Fruit fly (Drosophila melanogaster): ENCODE measurements around the gene SA2.

The SA2 gene

dm6 chr3L:1437772-1438171 is at the start of gene SA2:
Gene SA2 (minus strand): TSS chr3L:1437872.
- no peak for TF ChIP-seq CG17801 (GFP tag; optimal IDR thresholded peaks at IDR 0.05; ENCODE audit: partially characterized antibody)

- no peak for TF ChIP-seq CG17801 (GFP tag; optimal IDR thresholded peaks at IDR 0.05; ENCODE audit: partially characterized antibody)
These were observed 47.1 kb upstream of the SA2 start for dm6 chr3L:1484747-1485146.

- peak; percentile 64 for TF ChIP-seq CG17801 (GFP tag; optimal IDR thresholded peaks at IDR 0.05; ENCODE audit: partially characterized antibody)
These were observed 41.5 kb upstream of the SA2 start for dm6 chr3L:1478998-1479680.

dm6 chr3L:1477319-1477718 is 39.6 kb upstream of the SA2 start, which contains the start of gene robl62A:
Gene robl62A (plus strand): TSS chr3L:1477619.
- TF ChIP-seq CG17801 (GFP tag; optimal IDR thresholded peaks at IDR 0.05; ENCODE audit: partially characterized antibody), result no peak

- no peak for TF ChIP-seq CG17801 (GFP tag; optimal IDR thresholded peaks at IDR 0.05; ENCODE audit: partially characterized antibody)
These were observed 37.5 kb upstream of the SA2 start, which contains the start of gene Ptp61F for dm6 chr3L:1475157-1475556. Gene Ptp61F (minus strand): TSS chr3L:1475257.

- TF ChIP-seq CG17801 (GFP tag; optimal IDR thresholded peaks at IDR 0.05; ENCODE audit: partially characterized antibody), result no peak
These were observed 34.3 kb upstream of the SA2 start, which contains the start of gene Naa30B for dm6 chr3L:1471960-1472359. Gene Naa30B (minus strand): TSS chr3L:1472060.

- TF ChIP-seq CG17801 (GFP tag; optimal IDR thresholded peaks at IDR 0.05; ENCODE audit: partially characterized antibody), result no peak
These were observed 33.4 kb upstream of the SA2 start for dm6 chr3L:1471037-1471436.

dm6 chr3L:1469241-1469640 is 31.6 kb upstream of the SA2 start:
- no peak for TF ChIP-seq CG17801 (GFP tag; optimal IDR thresholded peaks at IDR 0.05; ENCODE audit: partially characterized antibody)

- TF ChIP-seq CG17801 (GFP tag; optimal IDR thresholded peaks at IDR 0.05; ENCODE audit: partially characterized antibody), result no peak
These were observed 26.8 kb upstream of the SA2 start for dm6 chr3L:1464465-1464864.

dm6 chr3L:1463547-1463946 is 25.9 kb upstream of the SA2 start, which contains the start of gene rho:
Gene rho (plus strand): TSS chr3L:1463811.
- TF ChIP-seq CG17801 (GFP tag; optimal IDR thresholded peaks at IDR 0.05; ENCODE audit: partially characterized antibody), result peak; percentile 28

dm6 chr3L:1461831-1462230 is 24.2 kb upstream of the SA2 start:
- no peak for TF ChIP-seq CG17801 (GFP tag; optimal IDR thresholded peaks at IDR 0.05; ENCODE audit: partially characterized antibody)

- TF ChIP-seq CG17801 (GFP tag; optimal IDR thresholded peaks at IDR 0.05; ENCODE audit: partially characterized antibody), result no peak
These were observed 20.5 kb upstream of the SA2 start for dm6 chr3L:1457998-1458728.

dm6 chr3L:1457281-1457680 is 19.6 kb upstream of the SA2 start:
- TF ChIP-seq CG17801 (GFP tag; optimal IDR thresholded peaks at IDR 0.05; ENCODE audit: partially characterized antibody), result no peak

dm6 chr3L:1450940-1451339 is 13.3 kb upstream of the SA2 start:
- no peak for TF ChIP-seq CG17801 (GFP tag; optimal IDR thresholded peaks at IDR 0.05; ENCODE audit: partially characterized antibody)

dm6 chr3L:1447803-1448517 is 10.3 kb upstream of the SA2 start:
- TF ChIP-seq CG17801 (GFP tag; optimal IDR thresholded peaks at IDR 0.05; ENCODE audit: partially characterized antibody), result no peak

dm6 chr3L:1442906-1443305 is 5.2 kb upstream of the SA2 start:
- peak; percentile 1 for TF ChIP-seq CG17801 (GFP tag; optimal IDR thresholded peaks at IDR 0.05; ENCODE audit: partially characterized antibody)

All from ovary, adult (tissue).